Worm (Caenorhabditis elegans): Measurements from ENCODE around the gene emg-1.

The emg-1 gene

DNA sequence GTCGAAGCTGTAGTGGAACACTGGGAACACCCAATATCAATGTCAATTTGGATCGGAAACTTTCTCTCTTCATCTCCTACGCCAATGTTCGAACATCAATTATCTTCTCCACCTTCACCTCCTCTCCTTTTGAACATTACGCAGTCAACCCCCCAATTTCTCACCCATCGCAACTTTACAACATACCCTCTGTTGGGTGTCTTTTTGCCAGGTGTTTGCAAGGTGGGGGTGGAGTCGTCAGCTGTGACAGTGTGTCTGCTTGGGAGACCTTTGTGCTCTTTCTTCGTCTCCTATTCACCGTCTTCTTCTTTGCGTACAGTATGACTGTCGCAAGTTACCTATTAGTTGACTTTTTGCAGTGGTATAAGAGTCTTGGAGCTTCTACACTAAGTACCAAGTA lies 17.3 kb downstream of the emg-1 start:
- TF ChIP-seq unc-62 (GFP tag; optimal IDR thresholded peaks at IDR 0.05), result no peak

DNA sequence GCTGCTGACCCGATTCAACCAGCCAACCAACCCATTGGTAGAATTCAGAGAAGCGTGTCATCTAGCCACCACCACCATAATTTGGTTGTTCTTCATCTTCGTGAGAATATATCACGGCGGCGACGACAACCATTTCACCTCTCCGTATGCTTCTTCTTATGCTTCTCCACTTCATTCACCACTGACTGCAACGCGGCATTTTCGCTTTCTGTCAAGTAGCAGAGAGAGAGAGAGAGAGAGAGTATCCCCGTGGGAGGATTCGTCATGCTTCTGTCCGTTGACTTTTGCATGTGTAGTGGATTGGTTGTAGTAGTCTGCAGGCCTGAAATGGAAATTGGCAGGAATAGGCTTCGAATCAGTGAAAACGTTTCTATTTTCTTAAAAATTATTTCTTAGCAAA lies 22.6 kb downstream of the emg-1 start:
- no peak for TF ChIP-seq unc-62 (GFP tag; optimal IDR thresholded peaks at IDR 0.05)

DNA sequence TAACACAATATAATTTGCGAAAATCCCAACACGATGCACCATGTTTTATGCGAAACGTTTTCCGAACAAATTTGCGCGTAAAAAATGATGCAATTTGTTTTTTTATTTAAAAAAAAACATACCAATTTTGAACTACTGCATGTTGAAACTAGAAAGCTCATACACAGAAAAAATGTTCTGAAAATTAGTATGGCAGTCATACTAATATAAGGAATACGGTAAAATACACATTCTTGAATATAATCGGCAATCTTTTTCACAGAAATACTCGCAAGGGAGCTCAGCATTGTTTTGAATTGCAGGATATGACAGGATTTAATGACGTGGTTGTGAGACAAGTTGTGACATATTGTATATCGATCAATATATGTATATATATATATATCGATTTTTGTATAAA lies 29.7 kb downstream of the emg-1 start, which contains the start of gene Y39A1A.16:
TSS of gene Y39A1A.16 (plus strand) at position 301 of the 400 bp plus-strand sequence.
- TF ChIP-seq unc-62 (GFP tag; optimal IDR thresholded peaks at IDR 0.05), result no peak

DNA sequence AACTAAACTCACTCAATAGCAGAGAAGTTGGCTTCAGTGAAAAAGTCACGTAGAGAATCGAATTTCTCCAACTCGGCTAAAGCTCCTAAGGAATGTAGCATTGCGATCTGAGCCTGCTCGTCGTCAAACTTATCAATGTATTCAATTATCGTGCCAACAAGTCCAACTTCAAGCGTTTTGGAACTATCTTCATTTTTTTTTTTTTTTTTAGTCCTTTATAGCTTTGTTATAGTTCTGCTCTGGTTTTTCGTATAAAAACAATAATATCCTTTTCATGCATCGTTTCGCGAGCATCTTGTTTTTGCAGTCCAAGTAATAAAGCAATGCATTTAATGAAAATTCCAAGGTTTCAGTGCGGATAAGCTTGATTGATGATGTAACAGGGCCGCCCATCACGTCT lies 39.7 kb downstream of the emg-1 start, which contains the start of gene Y39A1A.31:
TSS of gene Y39A1A.31 (minus strand) at position 101 of the 400 bp plus-strand sequence.
- TF ChIP-seq unc-62 (GFP tag; optimal IDR thresholded peaks at IDR 0.05), result no peak

DNA sequence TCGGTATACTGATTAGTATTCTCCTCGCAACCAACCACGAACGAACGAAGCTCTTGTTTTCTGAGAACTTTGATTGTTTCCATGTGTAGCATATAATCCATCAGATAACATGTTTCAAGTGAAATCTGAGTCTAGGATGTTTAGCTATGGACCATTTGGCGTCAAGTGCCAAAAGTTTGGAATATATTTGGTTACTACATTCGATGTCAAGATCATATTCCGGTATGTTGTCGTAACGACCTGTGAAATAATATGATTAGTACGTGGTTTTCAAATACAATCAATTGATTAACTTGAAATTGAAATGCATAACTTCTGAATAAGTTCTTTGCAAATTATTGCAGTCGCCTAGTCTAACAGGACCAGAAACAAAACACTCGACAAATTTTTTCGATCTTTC lies 41.7 kb downstream of the emg-1 start, which contains the start of gene Y39A1A.17:
TSS of gene Y39A1A.17 (minus strand) at position 101 of the 400 bp plus-strand sequence.
- TF ChIP-seq unc-62 (GFP tag; optimal IDR thresholded peaks at IDR 0.05), result no peak

DNA sequence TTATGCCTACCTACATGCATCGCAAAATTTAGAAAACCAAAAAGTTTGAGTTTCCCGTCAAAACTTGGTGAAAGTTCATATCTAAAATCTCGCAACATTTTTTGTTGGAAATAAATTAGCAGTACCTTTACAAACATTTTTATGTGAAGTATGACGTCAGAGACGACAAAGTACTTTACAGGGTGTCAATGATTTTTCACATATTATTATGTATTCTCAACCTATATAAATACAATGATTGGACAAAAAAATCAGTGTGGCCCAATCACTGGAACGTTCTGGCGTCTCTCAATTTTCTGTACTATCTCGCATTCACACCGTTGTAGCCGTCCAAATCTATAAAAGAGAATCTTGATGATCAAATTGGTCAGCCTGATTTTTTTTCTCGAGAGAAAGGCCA lies 45.0 kb downstream of the emg-1 start, which contains the start of the genes Y39A1A.18 and fmo-3:
TSS of gene Y39A1A.18 (minus strand) at position 192 of the 400 bp plus-strand sequence.
TSS of gene fmo-3 (plus strand) at position 388 of the 400 bp plus-strand sequence.
- no peak for TF ChIP-seq unc-62 (GFP tag; optimal IDR thresholded peaks at IDR 0.05)

DNA sequence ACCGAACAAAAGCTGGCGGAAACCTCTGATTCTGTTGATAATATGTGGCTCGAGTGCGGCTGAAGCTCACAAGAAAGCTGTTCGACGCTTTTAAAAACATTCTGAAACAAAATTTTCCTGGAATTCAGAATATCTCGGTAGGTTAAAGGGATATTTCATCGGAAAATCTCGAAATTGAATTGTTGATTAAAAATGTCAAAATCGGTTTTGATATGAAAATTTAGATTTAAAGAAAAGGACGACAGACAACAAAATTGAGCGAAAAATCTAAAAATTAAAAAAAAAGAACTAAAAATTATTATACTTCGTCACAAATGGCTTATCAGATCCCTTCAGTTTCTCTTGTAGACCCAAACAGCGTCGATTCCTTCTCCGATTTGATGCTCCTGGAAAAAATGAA lies 51.1 kb downstream of the emg-1 start, which contains the start of gene Y39A1A.20:
TSS of gene Y39A1A.20 (minus strand) at position 101 of the 400 bp plus-strand sequence.
- TF ChIP-seq unc-62 (GFP tag; optimal IDR thresholded peaks at IDR 0.05), result no peak
